Worm (Caenorhabditis elegans): ENCODE data around the gene ilkp-1.

DNA sequence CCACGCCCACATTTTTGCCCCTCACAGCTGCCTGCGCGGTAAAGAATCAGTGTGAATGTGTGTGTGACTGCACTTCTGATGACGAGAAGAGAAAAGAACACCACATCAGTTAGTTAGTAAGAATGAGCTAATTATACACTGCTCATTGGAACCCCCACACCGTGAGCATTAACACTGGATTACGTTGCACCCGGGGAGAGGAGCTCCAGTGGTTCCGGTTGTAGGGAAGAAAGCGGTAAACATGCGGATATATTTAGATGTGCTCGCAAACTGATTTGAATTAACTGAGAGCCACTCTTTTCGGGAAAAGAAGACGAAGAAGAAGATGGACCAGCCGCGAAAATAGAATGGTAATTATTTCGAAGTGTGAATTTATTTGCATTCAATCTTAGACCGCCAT lies 36.7 kb downstream of the ilkp-1 start:
- TF ChIP-seq F49E8.2 (tag; optimal IDR thresholded peaks at IDR 0.05; ENCODE audit: insufficient read depth) (no peak), ztf-26 (tag; optimal IDR thresholded peaks at IDR 0.05) (no peak)

Data from whole organism, young adult.